6 fruit fly cellular contexts compared by ENCODE assay signal in the genomic region with DNA sequence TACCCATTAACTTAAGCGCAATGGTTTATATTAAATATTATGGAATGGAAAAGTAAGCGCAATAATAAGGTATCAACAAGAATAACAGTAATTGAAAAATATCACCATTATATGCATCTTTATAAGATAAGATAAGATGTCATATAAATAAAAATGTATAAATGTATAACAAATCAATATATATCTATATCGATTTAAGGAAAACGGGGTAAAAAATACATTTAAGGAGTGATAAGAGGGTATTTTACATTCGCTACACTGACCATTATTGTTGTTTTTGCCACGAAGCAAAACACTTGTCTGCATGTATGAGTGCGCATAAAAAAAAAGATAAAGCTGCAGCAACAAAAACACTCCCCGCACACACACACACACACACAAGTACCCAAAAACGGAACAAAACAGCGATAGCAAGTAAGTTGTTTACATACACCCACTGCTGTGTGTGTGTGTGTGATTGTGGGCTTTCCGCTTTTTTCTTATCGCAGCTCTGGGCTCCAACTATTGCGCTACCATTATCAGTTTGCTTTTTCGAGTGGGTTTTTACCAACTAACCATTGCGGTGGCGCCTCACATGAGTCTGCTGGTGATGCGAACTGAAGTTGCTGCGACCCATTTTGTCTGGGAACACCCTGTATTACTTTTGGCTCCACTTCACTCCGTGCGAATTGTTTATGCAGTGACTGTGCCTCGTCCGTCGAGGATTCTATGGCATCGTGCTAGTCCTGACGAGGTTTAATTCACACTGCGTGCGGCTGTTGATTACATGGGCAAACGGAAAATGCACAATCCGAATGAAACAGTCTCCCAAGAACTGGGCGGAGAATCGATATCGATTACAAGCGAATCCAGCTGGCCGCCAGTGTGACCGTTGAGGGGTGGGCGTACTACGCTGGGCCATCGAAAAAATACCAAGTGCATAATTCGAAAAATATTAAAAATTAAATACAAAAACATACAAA.
TF ChIP-seq lines count a peak whose summit lies in the region.

A gene (minus strand): TSS at position 829 of the 962 bp plus-strand sequence.

- TF ChIP-seq CTCF in whole organism, embryonic (GFP tag; optimal IDR thresholded peaks at IDR 0.05; lab: Kevin White, UChicago) = peak; percentile 64

TF ChIP-seq in whole organism, 6 proteins besides CTCF, POLR2A, EP300 and RAD21:
- no peak for TF ChIP-seq EcR (GFP tag; optimal IDR thresholded peaks at IDR 0.05; lab: Kevin White, UChicago)
- TF ChIP-seq pan (optimal IDR thresholded peaks at IDR 0.05; lab: Kevin White, UChicago) = peak; percentile 79

TF ChIP-seq in whole organism, adult, 20 proteins besides CTCF, POLR2A, EP300 and RAD21 (continues in another document):
- peak; percentile 2 for TF ChIP-seq pad (GFP tag; optimal IDR thresholded peaks at IDR 0.05; lab: Kevin White, UChicago)
- TF ChIP-seq CG1620 (GFP tag; optimal IDR thresholded peaks at IDR 0.05; lab: Kevin White, UChicago) = peak; percentile 34
- TF ChIP-seq bab1 (GFP tag; optimal IDR thresholded peaks at IDR 0.05; lab: Kevin White, UChicago) = peak; percentile 25
- peak; percentile 14 for TF ChIP-seq Crg-1 (GFP tag; optimal IDR thresholded peaks at IDR 0.05; lab: Kevin White, UChicago)
- TF ChIP-seq CG11617 (GFP tag; optimal IDR thresholded peaks at IDR 0.05; lab: Kevin White, UChicago) = peak; percentile 59
- TF ChIP-seq Mnt (GFP tag; optimal IDR thresholded peaks at IDR 0.05; lab: Kevin White, UChicago) = peak; percentile 69
- TF ChIP-seq Hr96 (GFP tag; optimal IDR thresholded peaks at IDR 0.05; lab: Kevin White, UChicago) = peak; percentile 39
- TF ChIP-seq CG14711 (tag; optimal IDR thresholded peaks at IDR 0.05; lab: Kevin White, UChicago) = no peak
- TF ChIP-seq ovo (GFP tag; optimal IDR thresholded peaks at IDR 0.05; lab: Kevin White, UChicago) = peak; percentile 33
- TF ChIP-seq CG12768 (GFP tag; optimal IDR thresholded peaks at IDR 0.05; lab: Kevin White, UChicago) = peak; percentile 73
- TF ChIP-seq tj (GFP tag; optimal IDR thresholded peaks at IDR 0.05; lab: Kevin White, UChicago) = peak; percentile 42
- no peak for TF ChIP-seq Clk (GFP tag; optimal IDR thresholded peaks at IDR 0.05; lab: Kevin White, UChicago)
- peak; percentile 94 for TF ChIP-seq cic (GFP tag; optimal IDR thresholded peaks at IDR 0.05; lab: Kevin White, UChicago)
- peak; percentile 17 for TF ChIP-seq toe (GFP tag; optimal IDR thresholded peaks at IDR 0.05; lab: Kevin White, UChicago)
- no peak for TF ChIP-seq CG7101 (tag; optimal IDR thresholded peaks at IDR 0.05; lab: Kevin White, UChicago)

TF ChIP-seq in whole organism, embryonic, 481 proteins besides CTCF, POLR2A, EP300 and RAD21 (continues in another document):
- TF ChIP-seq GATAe (GFP tag; conservative IDR thresholded peaks at IDR 0.05; lab: Robert Waterston, UW) (peak; percentile 91), Dp (GFP tag; optimal IDR thresholded peaks at IDR 0.05; lab: Kevin White, UChicago) (peak; percentile 52), CG18599 (GFP tag; optimal IDR thresholded peaks at IDR 0.05; lab: Kevin White, UChicago) (peak; percentile 66), HmgZ (tag; optimal IDR thresholded peaks at IDR 0.05; lab: Kevin White, UChicago) (peak; percentile 12), Xbp1 (GFP tag; optimal IDR thresholded peaks at IDR 0.05; lab: Kevin White, UChicago) (peak; percentile 18), CG11085 (GFP tag; IDR thresholded peaks at IDR 0.05; lab: Robert Waterston, UW) (no peak), crp (GFP tag; optimal IDR thresholded peaks at IDR 0.05; lab: Kevin White, UChicago) (peak in 1 of 2 experiments; percentile 84), trem (tag; optimal IDR thresholded peaks at IDR 0.05; lab: Kevin White, UChicago) (peak; percentile 38), nau (GFP tag; optimal IDR thresholded peaks at IDR 0.05; lab: Kevin White, UChicago) (peak; percentile 46), wor (GFP tag; IDR thresholded peaks at IDR 0.05; lab: Robert Waterston, UW) (0 out of 2 replicates have a peak, but pooled peaks have one; percentile 21), odd (GFP tag; optimal IDR thresholded peaks at IDR 0.05; lab: Kevin White, UChicago) (peak; percentile 61), Doc2 (GFP tag; IDR thresholded peaks at IDR 0.05; lab: Robert Waterston, UW) (no peak), B-H2 (GFP tag; optimal IDR thresholded peaks at IDR 0.05; lab: Kevin White, UChicago) (peak; percentile 35), Sox100B (GFP tag; optimal IDR thresholded peaks at IDR 0.05; lab: Kevin White, UChicago) (peak; percentile 39), CG2120 (GFP tag; optimal IDR thresholded peaks at IDR 0.05; lab: Kevin White, UChicago) (peak; percentile 37)

TF ChIP-seq in whole organism, prepupa, 60 proteins besides CTCF, POLR2A, EP300 and RAD21 (continues in another document):
- TF ChIP-seq Eip75B (GFP tag; optimal IDR thresholded peaks at IDR 0.05; lab: Kevin White, UChicago) = peak; percentile 7
- peak; percentile 75 to 81 for TF ChIP-seq ss (GFP tag; optimal IDR thresholded peaks at IDR 0.05; lab: Kevin White, UChicago)
- TF ChIP-seq Hr39 (GFP tag; optimal IDR thresholded peaks at IDR 0.05; lab: Kevin White, UChicago) = peak; percentile 9
- peak; percentile 96 for TF ChIP-seq fkh (GFP tag; optimal IDR thresholded peaks at IDR 0.05; lab: Kevin White, UChicago)
- TF ChIP-seq dsx (GFP tag; optimal IDR thresholded peaks at IDR 0.05; lab: Kevin White, UChicago; ENCODE audit: poor library complexity, severe bottlenecking) = peak; percentile 72
- peak; percentile 82 for TF ChIP-seq Ets96B (tag; optimal IDR thresholded peaks at IDR 0.05; lab: Kevin White, UChicago)
- peak; percentile 52 for TF ChIP-seq Hr4 (GFP tag; optimal IDR thresholded peaks at IDR 0.05; lab: Kevin White, UChicago)
- TF ChIP-seq CG8632 (GFP tag; optimal IDR thresholded peaks at IDR 0.05; lab: Kevin White, UChicago) = peak; percentile 63
- peak; percentile 55 for TF ChIP-seq dac (GFP tag; optimal IDR thresholded peaks at IDR 0.05; lab: Kevin White, UChicago)
- peak; percentile 43 for TF ChIP-seq esn (GFP tag; optimal IDR thresholded peaks at IDR 0.05; lab: Kevin White, UChicago)
- TF ChIP-seq salr (GFP tag; optimal IDR thresholded peaks at IDR 0.05; lab: Kevin White, UChicago) = peak; percentile 22 to 68
- no peak for TF ChIP-seq Ets21C (GFP tag; optimal IDR thresholded peaks at IDR 0.05; lab: Kevin White, UChicago)
- peak; percentile 34 for TF ChIP-seq Smox (GFP tag; optimal IDR thresholded peaks at IDR 0.05; lab: Kevin White, UChicago)
- peak; percentile 63 for TF ChIP-seq CG34406 (GFP tag; optimal IDR thresholded peaks at IDR 0.05; lab: Kevin White, UChicago)
- TF ChIP-seq Lpt (GFP tag; optimal IDR thresholded peaks at IDR 0.05; lab: Kevin White, UChicago) = peak; percentile 47
- TF ChIP-seq CG31627 (GFP tag; optimal IDR thresholded peaks at IDR 0.05; lab: Kevin White, UChicago) = no peak

TF ChIP-seq in whole organism, pupa, 21 proteins besides CTCF, POLR2A, EP300 and RAD21 (continues in another document):
- peak; percentile 72 for TF ChIP-seq CG14655 (GFP tag; optimal IDR thresholded peaks at IDR 0.05; lab: Kevin White, UChicago)
- peak; percentile 82 for TF ChIP-seq CG4496 (GFP tag; IDR thresholded peaks at IDR 0.05; lab: Robert Waterston, UW)
- peak; percentile 57 for TF ChIP-seq CG17806 (tag; optimal IDR thresholded peaks at IDR 0.05; lab: Kevin White, UChicago)
- TF ChIP-seq Pif1B (GFP tag; optimal IDR thresholded peaks at IDR 0.05; lab: Kevin White, UChicago) = peak; percentile 34
- peak; percentile 74 for TF ChIP-seq Ets98B (GFP tag; IDR thresholded peaks at IDR 0.05; lab: Robert Waterston, UW)
- peak; percentile 44 for TF ChIP-seq CG13204 (GFP tag; optimal IDR thresholded peaks at IDR 0.05; lab: Kevin White, UChicago)
- peak; percentile 56 for TF ChIP-seq Snoo (tag; optimal IDR thresholded peaks at IDR 0.05; lab: Kevin White, UChicago)
- no peak for TF ChIP-seq EcR (GFP tag; optimal IDR thresholded peaks at IDR 0.05; lab: Kevin White, UChicago)
- peak; percentile 77 for TF ChIP-seq CG15710 (tag; optimal IDR thresholded peaks at IDR 0.05; lab: Kevin White, UChicago)
- peak; percentile 83 for TF ChIP-seq CG8159 (tag; optimal IDR thresholded peaks at IDR 0.05; lab: Kevin White, UChicago)
- TF ChIP-seq CG32121 (GFP tag; IDR thresholded peaks at IDR 0.05; lab: Robert Waterston, UW) = peak; percentile 67; the same call in 1 of the 2 replicates
- TF ChIP-seq CG9948 (tag; optimal IDR thresholded peaks at IDR 0.05; lab: Kevin White, UChicago) = peak; percentile 75
- peak; percentile 58 for TF ChIP-seq Pif1A (GFP tag; optimal IDR thresholded peaks at IDR 0.05; lab: Kevin White, UChicago)
- TF ChIP-seq D1 (tag; optimal IDR thresholded peaks at IDR 0.05; lab: Kevin White, UChicago) = no peak
- TF ChIP-seq CG8301 (tag; optimal IDR thresholded peaks at IDR 0.05; lab: Kevin White, UChicago) = peak; percentile 71
- peak; percentile 79; the same call in 2 of the 3 replicates for TF ChIP-seq fd96Ca (GFP tag; IDR thresholded peaks at IDR 0.05; lab: Robert Waterston, UW)
- TF ChIP-seq CG10348 (GFP tag; IDR thresholded peaks at IDR 0.05; lab: Robert Waterston, UW) = no peak

TF ChIP-seq in whole organism, wandering third instar larva, 38 proteins besides CTCF, POLR2A, EP300 and RAD21 (continues in another document):
- TF ChIP-seq OdsH (GFP tag; optimal IDR thresholded peaks at IDR 0.05; lab: Kevin White, UChicago) (peak; percentile 51), Hr83 (GFP tag; optimal IDR thresholded peaks at IDR 0.05; lab: Kevin White, UChicago; ENCODE audit: poor library complexity, severe bottlenecking) (peak; percentile 49), jim (GFP tag; optimal IDR thresholded peaks at IDR 0.05; lab: Kevin White, UChicago) (peak; percentile 77), psq (GFP tag; optimal IDR thresholded peaks at IDR 0.05; lab: Kevin White, UChicago) (peak; percentile 11), br (GFP tag; optimal IDR thresholded peaks at IDR 0.05; lab: Kevin White, UChicago) (peak; percentile 45), HLH106 (tag; optimal IDR thresholded peaks at IDR 0.05; lab: Kevin White, UChicago) (peak; percentile 53), brk (GFP tag; optimal IDR thresholded peaks at IDR 0.05; lab: Kevin White, UChicago) (peak; percentile 24), fru (GFP tag; optimal IDR thresholded peaks at IDR 0.05; lab: Kevin White, UChicago) (peak; percentile 64), Mio (GFP tag; optimal IDR thresholded peaks at IDR 0.05; lab: Kevin White, UChicago) (no peak), usp (GFP tag; optimal IDR thresholded peaks at IDR 0.05; lab: Kevin White, UChicago) (no peak), Dif (GFP tag; optimal IDR thresholded peaks at IDR 0.05; lab: Kevin White, UChicago; ENCODE audit: partially characterized antibody) (no peak), tai (GFP tag; optimal IDR thresholded peaks at IDR 0.05; lab: Kevin White, UChicago) (no peak), GATAd (GFP tag; optimal IDR thresholded peaks at IDR 0.05; lab: Kevin White, UChicago) (no peak), Dfd (GFP tag; optimal IDR thresholded peaks at IDR 0.05; lab: Kevin White, UChicago) (no peak), Hr78 (GFP tag; optimal IDR thresholded peaks at IDR 0.05; lab: Kevin White, UChicago) (no peak), Hnf4 (GFP tag; optimal IDR thresholded peaks at IDR 0.05; lab: Kevin White, UChicago) (no peak), CG32264 (GFP tag; optimal IDR thresholded peaks at IDR 0.05; lab: Kevin White, UChicago) (no peak), ey (GFP tag; optimal IDR thresholded peaks at IDR 0.05; lab: Kevin White, UChicago) (peak; percentile 34), lola (GFP tag; optimal IDR thresholded peaks at IDR 0.05; lab: Kevin White, UChicago) (no peak)
